Fruit fly (Drosophila melanogaster) whole organism, embryonic: ENCODE data around the gene CG16865.
A peak's percentile ranks its signal among the peaks of the same experiment; 100 is the strongest.

ENCODE experiments used
- Asciz ChIP-seq: fragments of 200-800 bp; sonication (Bioruptor generic); optimal IDR thresholded peaks from 2 replicates; lab custom pipeline; 2017; ENCODE audit warnings: missing biosample characterization, mild to moderate bottlenecking, missing genetic modification characterization, missing genetic modification reagents
- CG10267 ChIP-seq: fragments of 200-800 bp; sonication (Bioruptor generic); optimal IDR thresholded peaks from 2 replicates; lab custom pipeline; 2018; ENCODE audit warnings: missing biosample characterization, mild to moderate bottlenecking, missing genetic modification characterization, moderate library complexity
- CG10654 ChIP-seq: fragments of 200-800 bp; sonication (Bioruptor generic); optimal IDR thresholded peaks from 2 replicates; lab custom pipeline; 2016; ENCODE audit warnings: missing biosample characterization, missing genetic modification characterization
- CG11085 ChIP-seq: fragments of 200-800 bp; sonication (Bioruptor generic); IDR thresholded peaks from 2 replicates; pipeline ENCODE4 v1.3.6; 2022; ENCODE audit warnings: missing biosample characterization, missing genetic modification characterization
- CG12155 ChIP-seq: fragments of 200-800 bp; sonication (Bioruptor generic); optimal IDR thresholded peaks from 3 replicates; lab custom pipeline; 2016; ENCODE audit warnings: missing biosample characterization, missing genetic modification characterization
- CG13894 ChIP-seq: fragments of 200-800 bp; sonication (Bioruptor generic); optimal IDR thresholded peaks from 3 replicates; lab custom pipeline; 2018; ENCODE audit warnings: missing biosample characterization, mild to moderate bottlenecking, missing genetic modification characterization, moderate library complexity
- CG17186 ChIP-seq: fragments of 200-800 bp; sonication (Bioruptor generic); optimal IDR thresholded peaks from 3 replicates; lab custom pipeline; 2017; ENCODE audit warnings: missing biosample characterization, missing genetic modification reagents, missing genetic modification characterization
- CG17829 ChIP-seq: fragments of 200-800 bp; optimal IDR thresholded peaks from 2 replicates; lab custom pipeline; 2019; ENCODE audit warnings: missing biosample characterization, mild to moderate bottlenecking, missing genetic modification characterization, moderate library complexity
- CG18011 ChIP-seq: fragments of 200-800 bp; sonication (Bioruptor generic); optimal IDR thresholded peaks from 2 replicates; lab custom pipeline; 2017; ENCODE audit warnings: missing biosample characterization, missing genetic modification characterization, mild to moderate bottlenecking, moderate library complexity, missing genotype
- CG2116 ChIP-seq: fragments of 200-800 bp; sonication (Bioruptor generic); optimal IDR thresholded peaks from 3 replicates; lab custom pipeline; 2018; ENCODE audit warnings: missing biosample characterization, mild to moderate bottlenecking, missing genetic modification characterization
- CG2120 ChIP-seq: fragments of 200-800 bp; sonication (Bioruptor generic); optimal IDR thresholded peaks from 3 replicates; lab custom pipeline; 2016; ENCODE audit warnings: missing biosample characterization, missing genetic modification characterization
- CG2129 ChIP-seq: fragments of 200-800 bp; sonication (Bioruptor generic); IDR thresholded peaks from 2 replicates; pipeline ENCODE4 v1.3.6; 2022; ENCODE audit warnings: missing biosample characterization, missing genetic modification characterization; ENCODE audit not compliant: partially characterized antibody
- CG34422 ChIP-seq: fragments of 200-800 bp; sonication (Bioruptor generic); IDR thresholded peaks from 3 replicates; pipeline ENCODE4 v1.3.6; 2022; ENCODE audit warnings: missing biosample characterization, missing genetic modification characterization
- CG3847 ChIP-seq: fragments of 200-800 bp; sonication (Bioruptor generic); IDR thresholded peaks from 2 replicates; pipeline ENCODE4 v1.3.6; 2022; ENCODE audit warnings: missing biosample characterization, missing genetic modification characterization
- CG3995 ChIP-seq: fragments of 200-800 bp; sonication (Bioruptor generic); optimal IDR thresholded peaks from 3 replicates; lab custom pipeline; 2016; ENCODE audit warnings: missing biosample characterization, missing genetic modification characterization
- CG42726 ChIP-seq: fragments of 200-800 bp; sonication (Bioruptor generic); IDR thresholded peaks from 2 replicates; pipeline ENCODE4 v1.3.6; 2022; ENCODE audit warnings: missing biosample characterization, missing genetic modification characterization; ENCODE audit not compliant: partially characterized antibody
- CG6683 ChIP-seq: fragments of 200-800 bp; sonication (Bioruptor generic); optimal IDR thresholded peaks from 2 replicates; lab custom pipeline; 2017; ENCODE audit warnings: missing biosample characterization, mild to moderate bottlenecking, missing genetic modification characterization, missing genetic modification reagents
- CG7963 ChIP-seq: fragments of 200-800 bp; sonication (Bioruptor generic); IDR thresholded peaks from 3 replicates; pipeline ENCODE4 v1.3.6; 2022; ENCODE audit warnings: missing biosample characterization, missing genetic modification characterization; ENCODE audit not compliant: partially characterized antibody
- CG9797 ChIP-seq: fragments of 200-800 bp; sonication (Bioruptor generic); optimal IDR thresholded peaks from 3 replicates; lab custom pipeline; 2018; ENCODE audit warnings: missing biosample characterization, mild to moderate bottlenecking, missing genetic modification characterization
- CHES-1-like ChIP-seq: fragments of 200-800 bp; sonication (Bioruptor generic); optimal IDR thresholded peaks from 2 replicates; lab custom pipeline; 2016; ENCODE audit warnings: missing biosample characterization, missing genetic modification characterization
- CoRest ChIP-seq: fragments of 200-800 bp; sonication (Bioruptor generic); optimal IDR thresholded peaks from 3 replicates; lab custom pipeline; 2018; ENCODE audit warnings: missing biosample characterization, mild to moderate bottlenecking, missing genetic modification characterization, moderate library complexity
- Doc3 ChIP-seq: fragments of 200-800 bp; sonication (Bioruptor generic); IDR thresholded peaks from 3 replicates; pipeline ENCODE4 v1.3.6; 2022; ENCODE audit warnings: missing biosample characterization, missing genetic modification characterization; ENCODE audit not compliant: partially characterized antibody
- E2f1 ChIP-seq: fragments of 200-800 bp; sonication (Bioruptor generic); IDR thresholded peaks from 2 replicates; pipeline ENCODE4 v1.3.6; 2022; ENCODE audit warnings: missing biosample characterization, missing genetic modification characterization
- E2f2 ChIP-seq: fragments of 200-800 bp; sonication (Bioruptor generic); IDR thresholded peaks from 2 replicates; pipeline ENCODE4 v1.3.6; 2022; ENCODE audit warnings: missing biosample characterization, missing genetic modification characterization
- HLH4C ChIP-seq: fragments of 200-800 bp; sonication (Bioruptor generic); IDR thresholded peaks from 3 replicates; pipeline ENCODE4 v1.3.6; 2022; ENCODE audit warnings: missing biosample characterization, missing genetic modification characterization; ENCODE audit not compliant: partially characterized antibody
- MBD-R2 ChIP-seq: fragments of 200-800 bp; sonication (Bioruptor generic); IDR thresholded peaks from 2 replicates; pipeline ENCODE4 v1.3.6; 2022; ENCODE audit warnings: missing biosample characterization, missing genetic modification characterization
- MESR4 ChIP-seq: fragments of 200-800 bp; sonication (Bioruptor generic); optimal IDR thresholded peaks from 2 replicates; lab custom pipeline; 2018; ENCODE audit warnings: missing biosample characterization, mild to moderate bottlenecking, missing genetic modification characterization, moderate library complexity
- Myb ChIP-seq: fragments of 200-800 bp; sonication (Bioruptor generic); optimal IDR thresholded peaks from 2 replicates; lab custom pipeline; 2016; ENCODE audit warnings: missing biosample characterization, missing genetic modification characterization
- Opbp ChIP-seq: fragments of 200-800 bp; sonication (Bioruptor generic); IDR thresholded peaks from 3 replicates; pipeline ENCODE4 v1.3.6; 2022; ENCODE audit warnings: missing biosample characterization, missing genetic modification characterization; ENCODE audit not compliant: partially characterized antibody
- PHDP ChIP-seq: fragments of 200-800 bp; sonication (Bioruptor generic); optimal IDR thresholded peaks from 3 replicates; lab custom pipeline; 2018; ENCODE audit warnings: missing biosample characterization, mild to moderate bottlenecking, missing genetic modification characterization, moderate library complexity
- Sry-δ ChIP-seq: fragments of 200-800 bp; sonication (Bioruptor generic); optimal IDR thresholded peaks from 2 replicates; lab custom pipeline; 2016; ENCODE audit warnings: missing biosample characterization, missing genetic modification characterization
- YL-1 ChIP-seq: fragments of 200-800 bp; sonication (Bioruptor generic); optimal IDR thresholded peaks from 3 replicates; lab custom pipeline; 2017; ENCODE audit warnings: missing biosample characterization, mild to moderate bottlenecking, missing genetic modification characterization
- aop ChIP-seq: fragments of 200-800 bp; sonication (Bioruptor generic); IDR thresholded peaks from 2 replicates; pipeline ENCODE4 v1.3.6; 2022; ENCODE audit warnings: missing biosample characterization, missing genetic modification characterization
- ato ChIP-seq: fragments of 200-800 bp; sonication (Bioruptor generic); IDR thresholded peaks from 2 replicates; pipeline ENCODE4 v1.3.6; 2022; ENCODE audit warnings: missing biosample characterization, missing genetic modification characterization; ENCODE audit not compliant: partially characterized antibody
- bbx ChIP-seq: fragments of 200-800 bp; sonication (Bioruptor generic); IDR thresholded peaks from 2 replicates; pipeline ENCODE4 v1.3.6; 2022; ENCODE audit warnings: missing biosample characterization, missing genetic modification characterization; ENCODE audit not compliant: partially characterized antibody
- dan ChIP-seq: fragments of 200-800 bp; sonication (Bioruptor generic); IDR thresholded peaks from 2 replicates; pipeline ENCODE4 v1.3.6; 2022; ENCODE audit warnings: missing biosample characterization, missing genetic modification characterization
- fd96Cb ChIP-seq: fragments of 200-800 bp; sonication (Bioruptor generic); optimal IDR thresholded peaks from 2 replicates; lab custom pipeline; 2018; ENCODE audit warnings: missing biosample characterization, mild to moderate bottlenecking, missing genetic modification characterization, moderate library complexity
- gem ChIP-seq: fragments of 200-800 bp; sonication (Bioruptor generic); optimal IDR thresholded peaks from 2 replicates; lab custom pipeline; 2019; ENCODE audit warnings: missing biosample characterization, mild to moderate bottlenecking, missing genetic modification characterization, moderate library complexity
- hb ChIP-seq: fragments of 200-800 bp; sonication (Bioruptor generic); IDR thresholded peaks from 3 replicates; pipeline ENCODE4 v1.3.6; 2022; ENCODE audit warnings: missing biosample characterization, missing genetic modification characterization; ENCODE audit not compliant: partially characterized antibody
- insv ChIP-seq, 2 experiments: fragments of 200-800 bp; sonication (Bioruptor generic); optimal IDR thresholded peaks; 3 replicates each; lab custom pipeline; 2016 to 2018; ENCODE audit warnings: missing biosample characterization in 2 of 2, missing genetic modification characterization in 2 of 2
- mld ChIP-seq: fragments of 200-800 bp; sonication (Bioruptor generic); IDR thresholded peaks from 3 replicates; pipeline ENCODE4 v1.3.6; 2022; ENCODE audit warnings: missing biosample characterization, missing genetic modification characterization; ENCODE audit not compliant: partially characterized antibody
- nerfin-1 ChIP-seq: fragments of 200-800 bp; sonication (Bioruptor generic); optimal IDR thresholded peaks from 3 replicates; lab custom pipeline; 2019; ENCODE audit warnings: missing biosample characterization, mild to moderate bottlenecking, missing genetic modification characterization, moderate library complexity
- row ChIP-seq: fragments of 200-800 bp; sonication (Bioruptor generic); IDR thresholded peaks from 3 replicates; pipeline ENCODE4 v1.3.6; 2022; ENCODE audit warnings: missing biosample characterization, missing genetic modification characterization
- stwl ChIP-seq: fragments of 200-800 bp; sonication (Bioruptor generic); optimal IDR thresholded peaks from 3 replicates; lab custom pipeline; 2018; ENCODE audit warnings: missing biosample characterization, mild to moderate bottlenecking, missing genetic modification characterization, moderate library complexity
- tna ChIP-seq: fragments of 200-800 bp; sonication (Bioruptor generic); IDR thresholded peaks from 2 replicates; pipeline ENCODE4 v1.3.6; 2022; ENCODE audit warnings: missing biosample characterization, missing genetic modification characterization; ENCODE audit not compliant: partially characterized antibody
- trem ChIP-seq: fragments of 200-800 bp; optimal IDR thresholded peaks from 3 replicates; lab custom pipeline; 2019; ENCODE audit warnings: missing biosample characterization, mild to moderate bottlenecking, missing genetic modification characterization, moderate library complexity
- unc-4 ChIP-seq: fragments of 200-800 bp; sonication (Bioruptor generic); IDR thresholded peaks from 2 replicates; pipeline ENCODE4 v1.3.6; 2022; ENCODE audit warnings: missing biosample characterization, missing genetic modification characterization; ENCODE audit not compliant: partially characterized antibody
- zen2 ChIP-seq: fragments of 200-800 bp; sonication (Bioruptor generic); IDR thresholded peaks from 3 replicates; pipeline ENCODE4 v1.3.6; 2022; ENCODE audit warnings: missing biosample characterization, missing genetic modification characterization; ENCODE audit not compliant: partially characterized antibody

The CG16865 gene

dm6 chr2L:13829540-13829939, 18.2 kb downstream of the CG16865 start, which contains the start of the genes Arpc1 and Orc5 (continued):
- TF ChIP-seq nerfin-1 (tag; lab: Kevin White, UChicago) (peak; percentile 18), Asciz (GFP tag; lab: Kevin White, UChicago) (no peak), row (GFP tag; lab: Robert Waterston, UW) (peak; percentile 36; the same call in 1 of the 3 replicates), stwl (tag; lab: Kevin White, UChicago) (peak; percentile 48), E2f2 (GFP tag; lab: Robert Waterston, UW) (peak; percentile 90), CG10267 (peak; percentile 62), CG3847 (GFP tag; lab: Robert Waterston, UW) (0 out of 2 replicates have a peak, but pooled peaks have one; percentile 17), Opbp (peak; percentile 89), CG3995 (peak; percentile 11), HLH4C (GFP tag; lab: Robert Waterston, UW) (peak; percentile 77), CG2129 (GFP tag; lab: Robert Waterston, UW) (peak; percentile 82), CG6683 (GFP tag; lab: Kevin White, UChicago) (no peak), unc-4 (GFP tag; lab: Robert Waterston, UW) (peak; percentile 96), tna (peak; percentile 70), MBD-R2 (peak; percentile 90), hb (peak; percentile 83), CG12155 (GFP tag; lab: Kevin White, UChicago) (no peak), ato (peak; percentile 81), gem (tag; lab: Kevin White, UChicago) (no peak), CHES-1-like (GFP tag; lab: Kevin White, UChicago) (peak; percentile 54), CG17829 (tag; lab: Kevin White, UChicago) (peak; percentile 9), CG9797 (GFP tag; lab: Kevin White, UChicago) (peak; percentile 86), Myb (GFP tag; lab: Kevin White, UChicago) (peak; percentile 83), CG13894 (no peak), CG11085 (GFP tag; lab: Robert Waterston, UW) (no peak), aop (no peak), Doc3 (GFP tag; lab: Robert Waterston, UW) (peak; percentile 77), CG2120 (GFP tag; lab: Kevin White, UChicago) (no peak), Sry-δ (GFP tag; lab: Kevin White, UChicago) (peak; percentile 96), CG34422 (GFP tag; lab: Robert Waterston, UW) (peak; percentile 29; the same call in 1 of the 3 replicates), insv (GFP tag; optimal IDR thresholded peaks at IDR 0.05; lab: Kevin White, UChicago) (peak in 1 of 2 experiments; percentile 4), bbx (GFP tag; lab: Robert Waterston, UW) (peak; percentile 91), dan (GFP tag; lab: Robert Waterston, UW) (no peak), CG18011 (GFP tag; lab: Kevin White, UChicago) (peak; percentile 50), CG2116 (peak; percentile 81), YL-1 (GFP tag; lab: Kevin White, UChicago) (peak; percentile 82), CG10654 (no peak), zen2 (peak; percentile 72), CoRest (tag; lab: Kevin White, UChicago) (peak; percentile 25), PHDP (tag; lab: Kevin White, UChicago) (no peak), E2f1 (GFP tag; lab: Robert Waterston, UW) (peak; percentile 76), CG7963 (GFP tag; lab: Robert Waterston, UW) (peak; percentile 69), MESR4 (GFP tag; lab: Kevin White, UChicago) (peak; percentile 74), fd96Cb (tag; lab: Kevin White, UChicago) (no peak), CG42726 (GFP tag; lab: Robert Waterston, UW) (peak; percentile 78), trem (tag; lab: Kevin White, UChicago) (peak; percentile 76), CG17186 (peak; percentile 61), mld (GFP tag; lab: Robert Waterston, UW) (peak; percentile 81; the same call in 1 of the 3 replicates)
